Fruit fly (Drosophila melanogaster): ENCODE results near the gene TP53INP.

Gene TP53INP

dm6 chr3L:4412974-4413373 is 6.2 kb downstream of the TP53INP start (continued):
- TF ChIP-seq CG6272 (GFP tag; IDR thresholded peaks at IDR 0.05) (0 out of 2 replicates have a peak, but pooled peaks have one; percentile 39), br (optimal IDR thresholded peaks at IDR 0.05) (no peak), Eip74EF (GFP tag; optimal IDR thresholded peaks at IDR 0.05) (peak in 1 of 2 experiments; percentile 5), vfl (GFP tag; optimal IDR thresholded peaks at IDR 0.05) (no peak), CG17568 (GFP tag; optimal IDR thresholded peaks at IDR 0.05) (no peak), kah (GFP tag; optimal IDR thresholded peaks at IDR 0.05) (no peak), CG10654 (GFP tag; optimal IDR thresholded peaks at IDR 0.05) (no peak), E2f2 (GFP tag; IDR thresholded peaks at IDR 0.05) (no peak), Sry-β (GFP tag; optimal IDR thresholded peaks at IDR 0.05) (no peak), vnd (GFP tag; IDR thresholded peaks at IDR 0.05; ENCODE audit: partially characterized antibody) (no peak), sug (tag; optimal IDR thresholded peaks at IDR 0.05) (peak; percentile 43), p53 (GFP tag; optimal IDR thresholded peaks at IDR 0.05) (no peak), dmrt99B (tag; optimal IDR thresholded peaks at IDR 0.05) (peak; percentile 35), Jarid2 (GFP tag; optimal IDR thresholded peaks at IDR 0.05) (peak; percentile 5), CG3407 (GFP tag; optimal IDR thresholded peaks at IDR 0.05) (no peak), dysf (GFP tag; IDR thresholded peaks at IDR 0.05) (peak; percentile 79), CG3065 (GFP tag; optimal IDR thresholded peaks at IDR 0.05) (no peak), Pdp1 (GFP tag; optimal IDR thresholded peaks at IDR 0.05) (peak; percentile 13 to 55), CkIIα-i1 (GFP tag; IDR thresholded peaks at IDR 0.05) (no peak), CG17829 (tag; optimal IDR thresholded peaks at IDR 0.05) (no peak), ewg (GFP tag; optimal IDR thresholded peaks at IDR 0.05) (no peak), amos (GFP tag; IDR thresholded peaks at IDR 0.05; ENCODE audit: partially characterized antibody) (no peak), sisA (GFP tag; IDR thresholded peaks at IDR 0.05) (peak; percentile 46; the same call in 1 of the 2 replicates), CG2875 (GFP tag; optimal IDR thresholded peaks at IDR 0.05) (peak; percentile 25), D19A (tag; optimal IDR thresholded peaks at IDR 0.05) (no peak), Sox100B (GFP tag; optimal IDR thresholded peaks at IDR 0.05) (no peak), otp (GFP tag; IDR thresholded peaks at IDR 0.05) (peak; percentile 72; the same call in 2 of the 3 replicates), cas (GFP tag; IDR thresholded peaks at IDR 0.05) (no peak), Spps (tag; optimal IDR thresholded peaks at IDR 0.05) (no peak), CG1602 (GFP tag; optimal IDR thresholded peaks at IDR 0.05) (no peak), fd3F (GFP tag; optimal IDR thresholded peaks at IDR 0.05) (peak; percentile 21), CG11093 (GFP tag; IDR thresholded peaks at IDR 0.05) (0 out of 3 replicates have a peak, but pooled peaks have one; percentile 30), Rx (GFP tag; IDR thresholded peaks at IDR 0.05) (peak; percentile 49; the same call in 1 of the 2 replicates), pros (GFP tag; optimal IDR thresholded peaks at IDR 0.05) (no peak), ase (GFP tag; IDR thresholded peaks at IDR 0.05) (peak; percentile 55; the same call in 1 of the 3 replicates), CG15696 (tag; optimal IDR thresholded peaks at IDR 0.05) (no peak), CG3726 (GFP tag; IDR thresholded peaks at IDR 0.05) (no peak), Sry-δ (GFP tag; optimal IDR thresholded peaks at IDR 0.05) (no peak), CG10959 (GFP tag; IDR thresholded peaks at IDR 0.05) (no peak), CG11723 (GFP tag; optimal IDR thresholded peaks at IDR 0.05) (no peak), CG2202 (tag; optimal IDR thresholded peaks at IDR 0.05) (no peak), ato (GFP tag; IDR thresholded peaks at IDR 0.05; ENCODE audit: partially characterized antibody) (no peak), Hand (GFP tag; optimal IDR thresholded peaks at IDR 0.05) (no peak), salm (tag; optimal IDR thresholded peaks at IDR 0.05) (no peak), cwo (GFP tag; optimal IDR thresholded peaks at IDR 0.05) (no peak), CG11696 (GFP tag; IDR thresholded peaks at IDR 0.05) (peak; percentile 35; the same call in 1 of the 2 replicates), fd96Cb (tag; optimal IDR thresholded peaks at IDR 0.05) (no peak), pan (optimal IDR thresholded peaks at IDR 0.05) (no peak), pan (GFP tag; optimal IDR thresholded peaks at IDR 0.05 in 1 of 2, IDR thresholded peaks at IDR 0.05 in 1 of 2) (peak in 1 of 2 experiments; percentile 84), Kr (GFP tag; optimal IDR thresholded peaks at IDR 0.05) (no peak), CG16813 (GFP tag; IDR thresholded peaks at IDR 0.05; ENCODE audit: partially characterized antibody) (no peak)
